Fruit fly (Drosophila melanogaster) whole organism, embryonic: ENCODE data around the gene CG8349.

Experiments
- Ada2b ChIP-seq: fragments of 200-800 bp; sonication (Bioruptor generic); IDR thresholded peaks from 2 replicates; pipeline ENCODE4 v1.3.6; 2022; ENCODE audit warnings: missing biosample characterization, missing genetic modification characterization
- B-H1 ChIP-seq: fragments of 200-800 bp; sonication (Bioruptor generic); IDR thresholded peaks from 3 replicates; pipeline ENCODE4 v1.3.6; 2022; ENCODE audit warnings: missing biosample characterization, missing genetic modification characterization
- CG10321 ChIP-seq: fragments of 200-800 bp; sonication (Bioruptor generic); IDR thresholded peaks from 2 replicates; pipeline ENCODE4 v1.3.6; 2022; ENCODE audit warnings: missing biosample characterization, missing genetic modification characterization
- CG10979 ChIP-seq: fragments of 200-800 bp; sonication (Bioruptor generic); optimal IDR thresholded peaks from 2 replicates; lab custom pipeline; 2018; ENCODE audit warnings: missing biosample characterization, mild to moderate bottlenecking, missing genetic modification characterization, moderate library complexity
- CG15696 ChIP-seq: fragments of 200-800 bp; sonication (Bioruptor generic); optimal IDR thresholded peaks from 2 replicates; lab custom pipeline; 2019; ENCODE audit warnings: missing biosample characterization, mild to moderate bottlenecking, missing genetic modification characterization, moderate library complexity
- CG17328 ChIP-seq: fragments of 200-800 bp; sonication (Bioruptor generic); IDR thresholded peaks from 2 replicates; pipeline ENCODE4 v1.3.6; 2022; ENCODE audit warnings: missing biosample characterization, missing genetic modification characterization
- CG17912 ChIP-seq: fragments of 200-800 bp; sonication (Bioruptor generic); optimal IDR thresholded peaks from 2 replicates; lab custom pipeline; 2018; ENCODE audit warnings: missing biosample characterization, mild to moderate bottlenecking, missing genetic modification characterization
- CG18764 ChIP-seq: fragments of 200-800 bp; sonication (Bioruptor generic); optimal IDR thresholded peaks from 3 replicates; lab custom pipeline; 2016; ENCODE audit warnings: missing biosample characterization, missing genetic modification characterization
- CG3163 ChIP-seq: fragments of 200-800 bp; sonication (Bioruptor generic); optimal IDR thresholded peaks from 3 replicates; lab custom pipeline; 2016; ENCODE audit warnings: missing biosample characterization, missing genetic modification characterization
- CG33213 ChIP-seq: fragments of 200-800 bp; sonication (Bioruptor generic); optimal IDR thresholded peaks from 3 replicates; lab custom pipeline; 2016; ENCODE audit warnings: missing biosample characterization, missing genetic modification characterization
- CG34376 ChIP-seq: fragments of 200-800 bp; sonication (Bioruptor generic); optimal IDR thresholded peaks from 2 replicates; lab custom pipeline; 2018; ENCODE audit warnings: missing biosample characterization, mild to moderate bottlenecking, missing genetic modification characterization
- CG42726 ChIP-seq: fragments of 200-800 bp; sonication (Bioruptor generic); IDR thresholded peaks from 2 replicates; pipeline ENCODE4 v1.3.6; 2022; ENCODE audit warnings: missing biosample characterization, missing genetic modification characterization; ENCODE audit not compliant: partially characterized antibody
- CG4424 ChIP-seq: fragments of 200-800 bp; sonication (Bioruptor generic); optimal IDR thresholded peaks from 3 replicates; lab custom pipeline; 2016; ENCODE audit warnings: missing biosample characterization, missing genetic modification characterization
- CG6272 ChIP-seq: fragments of 200-800 bp; sonication (Bioruptor generic); IDR thresholded peaks from 2 replicates; pipeline ENCODE4 v1.3.6; 2022; ENCODE audit warnings: missing biosample characterization, missing genetic modification characterization
- CG7372 ChIP-seq: fragments of 200-800 bp; sonication (Bioruptor generic); IDR thresholded peaks from 2 replicates; pipeline ENCODE4 v1.3.6; 2022; ENCODE audit warnings: missing biosample characterization, missing genetic modification characterization
- CG7556 ChIP-seq: fragments of 200-800 bp; sonication (Bioruptor generic); optimal IDR thresholded peaks from 2 replicates; lab custom pipeline; 2017; ENCODE audit warnings: missing biosample characterization, mild to moderate bottlenecking, missing genetic modification characterization
- CG7839 ChIP-seq: fragments of 200-800 bp; sonication (Bioruptor generic); optimal IDR thresholded peaks from 3 replicates; lab custom pipeline; 2018; ENCODE audit warnings: missing biosample characterization, mild to moderate bottlenecking, missing genetic modification characterization, moderate library complexity
- CG8388 ChIP-seq: fragments of 200-800 bp; sonication (Bioruptor generic); optimal IDR thresholded peaks from 2 replicates; lab custom pipeline; 2019; ENCODE audit warnings: missing biosample characterization, mild to moderate bottlenecking, missing genetic modification characterization, moderate library complexity
- CG9437 ChIP-seq: fragments of 200-800 bp; sonication (Bioruptor generic); optimal IDR thresholded peaks from 2 replicates; lab custom pipeline; 2018; ENCODE audit warnings: missing biosample characterization, mild to moderate bottlenecking, missing genetic modification characterization
- CHES-1-like ChIP-seq: fragments of 200-800 bp; sonication (Bioruptor generic); optimal IDR thresholded peaks from 2 replicates; lab custom pipeline; 2016; ENCODE audit warnings: missing biosample characterization, missing genetic modification characterization
- HHEX ChIP-seq: fragments of 200-800 bp; sonication (Bioruptor generic); optimal IDR thresholded peaks from 3 replicates; lab custom pipeline; 2017; ENCODE audit warnings: missing biosample characterization, mild to moderate bottlenecking, missing genetic modification characterization, missing genetic modification reagents
- HmgZ ChIP-seq: fragments of 200-800 bp; sonication (Bioruptor generic); optimal IDR thresholded peaks from 2 replicates; lab custom pipeline; 2018; ENCODE audit warnings: missing biosample characterization, mild to moderate bottlenecking, missing genetic modification characterization
- Kr ChIP-seq: fragments of 200-800 bp; sonication (Bioruptor generic); optimal IDR thresholded peaks from 2 replicates; lab custom pipeline; 2017; ENCODE audit warnings: missing biosample characterization, mild to moderate bottlenecking, missing genetic modification characterization
- Mes4 ChIP-seq: fragments of 200-800 bp; sonication (Bioruptor generic); optimal IDR thresholded peaks from 2 replicates; lab custom pipeline; 2016; ENCODE audit warnings: missing biosample characterization, missing genetic modification characterization
- Myb ChIP-seq: fragments of 200-800 bp; sonication (Bioruptor generic); optimal IDR thresholded peaks from 2 replicates; lab custom pipeline; 2016; ENCODE audit warnings: missing biosample characterization, missing genetic modification characterization
- Neu2 ChIP-seq: fragments of 200-800 bp; sonication (Bioruptor generic); optimal IDR thresholded peaks from 3 replicates; lab custom pipeline; 2016; ENCODE audit warnings: missing biosample characterization, missing genetic modification characterization, borderline replicate concordance
- NfI ChIP-seq: fragments of 200-800 bp; sonication (Bioruptor generic); optimal IDR thresholded peaks from 3 replicates; lab custom pipeline; 2018; ENCODE audit warnings: missing biosample characterization, mild to moderate bottlenecking, missing genetic modification characterization, moderate library complexity
- Optix ChIP-seq: fragments of 200-800 bp; sonication (Bioruptor generic); IDR thresholded peaks from 3 replicates; pipeline ENCODE4 v1.3.6; 2022; ENCODE audit warnings: missing biosample characterization, missing genetic modification characterization
- Poxn ChIP-seq: fragments of 200-800 bp; sonication (Bioruptor generic); IDR thresholded peaks from 2 replicates; pipeline ENCODE4 v1.3.6; 2022; ENCODE audit warnings: missing biosample characterization, missing genetic modification characterization
- Ptx1 ChIP-seq: fragments of 200-800 bp; sonication (Bioruptor generic); IDR thresholded peaks from 2 replicates; pipeline ENCODE4 v1.3.6; 2022; ENCODE audit warnings: missing biosample characterization, missing genetic modification characterization
- Rx ChIP-seq: fragments of 200-800 bp; sonication (Bioruptor generic); IDR thresholded peaks from 2 replicates; pipeline ENCODE4 v1.3.6; 2022; ENCODE audit warnings: missing biosample characterization, missing genetic modification characterization
- al ChIP-seq: fragments of 200-800 bp; sonication (Bioruptor generic); IDR thresholded peaks from 2 replicates; pipeline ENCODE4 v1.3.6; 2022; ENCODE audit warnings: missing biosample characterization, missing genetic modification characterization
- amos ChIP-seq: fragments of 200-800 bp; sonication (Bioruptor generic); IDR thresholded peaks from 2 replicates; pipeline ENCODE4 v1.3.6; 2022; ENCODE audit warnings: missing biosample characterization, missing genetic modification characterization; ENCODE audit not compliant: partially characterized antibody
- bcd ChIP-seq: fragments of 200-800 bp; sonication (Bioruptor generic); optimal IDR thresholded peaks from 2 replicates; lab custom pipeline; 2017; ENCODE audit warnings: missing biosample characterization, mild to moderate bottlenecking, missing genetic modification characterization
- bigmax ChIP-seq: fragments of 200-800 bp; sonication (Bioruptor generic); optimal IDR thresholded peaks from 2 replicates; lab custom pipeline; 2018; ENCODE audit warnings: missing biosample characterization, mild to moderate bottlenecking, missing genetic modification characterization
- bsh ChIP-seq, 2 experiments: fragments of 200-800 bp; sonication (Bioruptor generic); optimal IDR thresholded peaks; 2 replicates each; lab custom pipeline; 2017 to 2018; ENCODE audit warnings: mild to moderate bottlenecking in 2 of 2, missing biosample characterization in 2 of 2, missing genetic modification characterization in 2 of 2, moderate library complexity in 1 of 2
- cas ChIP-seq: fragments of 200-800 bp; sonication (Bioruptor generic); IDR thresholded peaks from 2 replicates; pipeline ENCODE4 v1.3.6; 2022; ENCODE audit warnings: missing biosample characterization, missing genetic modification characterization
- cg ChIP-seq: fragments of 200-800 bp; sonication (Bioruptor generic); optimal IDR thresholded peaks from 3 replicates; lab custom pipeline; 2019; ENCODE audit warnings: missing biosample characterization, mild to moderate bottlenecking, missing genetic modification characterization, moderate library complexity
- chif ChIP-seq, 2 experiments: fragments of 200-800 bp; sonication (Bioruptor generic); optimal IDR thresholded peaks; 3 replicates each; lab custom pipeline; 2016; ENCODE audit warnings: missing biosample characterization in 2 of 2, missing genetic modification characterization in 2 of 2
- dm ChIP-seq: fragments of 200-800 bp; sonication (Bioruptor generic); optimal IDR thresholded peaks from 3 replicates; lab custom pipeline; 2016; ENCODE audit warnings: missing biosample characterization, missing genetic modification characterization
- emc ChIP-seq: fragments of 200-800 bp; sonication (Bioruptor generic); optimal IDR thresholded peaks from 2 replicates; lab custom pipeline; 2016; ENCODE audit warnings: missing biosample characterization, missing genetic modification characterization
- eyg ChIP-seq: fragments of 200-800 bp; sonication (Bioruptor generic); optimal IDR thresholded peaks from 3 replicates; lab custom pipeline; 2016; ENCODE audit warnings: missing biosample characterization, missing genetic modification characterization
- gcm ChIP-seq: fragments of 200-800 bp; sonication (Bioruptor generic); optimal IDR thresholded peaks from 2 replicates; lab custom pipeline; 2019; ENCODE audit warnings: missing biosample characterization, mild to moderate bottlenecking, missing genetic modification characterization, moderate library complexity
- gem ChIP-seq: fragments of 200-800 bp; sonication (Bioruptor generic); optimal IDR thresholded peaks from 2 replicates; lab custom pipeline; 2019; ENCODE audit warnings: missing biosample characterization, mild to moderate bottlenecking, missing genetic modification characterization, moderate library complexity
- mld ChIP-seq: fragments of 200-800 bp; sonication (Bioruptor generic); IDR thresholded peaks from 3 replicates; pipeline ENCODE4 v1.3.6; 2022; ENCODE audit warnings: missing biosample characterization, missing genetic modification characterization; ENCODE audit not compliant: partially characterized antibody
- onecut ChIP-seq: fragments of 200-800 bp; sonication (Bioruptor generic); IDR thresholded peaks from 2 replicates; pipeline ENCODE4 v1.3.6; 2022; ENCODE audit warnings: missing biosample characterization, missing genetic modification characterization
- pum ChIP-seq: fragments of 200-800 bp; sonication (Bioruptor generic); optimal IDR thresholded peaks from 2 replicates; lab custom pipeline; 2016; ENCODE audit warnings: missing biosample characterization, missing genetic modification characterization
- trem ChIP-seq: fragments of 200-800 bp; optimal IDR thresholded peaks from 3 replicates; lab custom pipeline; 2019; ENCODE audit warnings: missing biosample characterization, mild to moderate bottlenecking, missing genetic modification characterization, moderate library complexity
- ttk ChIP-seq: fragments of 200-800 bp; sonication (Bioruptor generic); IDR thresholded peaks from 2 replicates; pipeline ENCODE4 v2.1.2; 2022; ENCODE audit warnings: missing biosample characterization, missing genetic modification characterization
- wek ChIP-seq: fragments of 200-800 bp; sonication (Bioruptor generic); optimal IDR thresholded peaks from 3 replicates; lab custom pipeline; 2018; ENCODE audit warnings: missing biosample characterization, mild to moderate bottlenecking, missing genetic modification characterization, moderate library complexity
- zen ChIP-seq: fragments of 200-800 bp; sonication (Bioruptor generic); optimal IDR thresholded peaks from 3 replicates; lab custom pipeline; 2018; ENCODE audit warnings: missing biosample characterization, mild to moderate bottlenecking, missing genetic modification characterization, moderate library complexity

Gene CG8349

DNA sequence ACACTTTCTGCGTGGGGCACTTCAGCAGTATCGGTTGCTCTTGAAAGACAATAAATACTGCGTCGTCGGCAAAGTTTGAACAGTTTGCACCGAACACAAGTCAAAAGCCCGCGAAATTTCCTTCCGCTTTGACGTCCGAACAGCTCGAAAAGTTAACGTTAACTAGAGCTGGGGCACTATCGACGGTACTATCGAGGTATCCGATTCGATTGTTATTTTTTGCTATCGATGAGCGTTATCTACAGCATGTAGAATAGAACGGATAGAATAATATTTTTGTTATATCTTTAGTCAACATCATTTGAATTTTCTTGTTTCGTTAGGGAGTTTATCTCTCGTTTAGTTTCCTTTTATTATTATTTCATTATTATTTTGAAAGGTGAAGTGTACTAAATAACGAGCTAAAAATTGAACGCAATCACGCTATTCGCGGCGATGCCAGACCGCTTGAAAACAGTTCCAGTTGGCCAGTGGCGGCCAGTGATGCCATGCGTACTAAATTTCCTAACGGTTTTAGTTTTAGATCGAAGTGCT, 24.1 kb downstream of the CG8349 start, which contains the start of gene Pvr (continued):
- TF ChIP-seq mld (GFP tag; lab: Robert Waterston, UW) = peak; percentile 82
- no peak for TF ChIP-seq Neu2 (GFP tag; lab: Kevin White, UChicago)
- TF ChIP-seq CG7372 = no peak
- TF ChIP-seq bigmax (GFP tag; lab: Kevin White, UChicago) = no peak
- TF ChIP-seq CG17328 (GFP tag; lab: Robert Waterston, UW) = no peak
- peak; percentile 40 for TF ChIP-seq CG33213
- no peak for TF ChIP-seq CG10321
- TF ChIP-seq Rx = no peak
- peak; percentile 94; the same call in 1 of the 2 replicates for TF ChIP-seq amos (GFP tag; lab: Robert Waterston, UW)
- TF ChIP-seq Myb = peak; percentile 97
- TF ChIP-seq cas (GFP tag; lab: Robert Waterston, UW) = no peak
- no peak for TF ChIP-seq NfI (GFP tag; lab: Kevin White, UChicago)
- TF ChIP-seq cg = no peak
- no peak for TF ChIP-seq onecut (GFP tag; lab: Robert Waterston, UW)
- TF ChIP-seq al = no peak
- TF ChIP-seq emc (GFP tag; lab: Kevin White, UChicago) = no peak
- TF ChIP-seq gem (tag; lab: Kevin White, UChicago) = no peak
- TF ChIP-seq CG18764 = no peak
- TF ChIP-seq dm (GFP tag; lab: Kevin White, UChicago) = no peak
- no peak for TF ChIP-seq chif (GFP tag; optimal IDR thresholded peaks at IDR 0.05; lab: Kevin White, UChicago)
- no peak for TF ChIP-seq CG3163 (GFP tag; lab: Kevin White, UChicago)
- TF ChIP-seq Ptx1 (GFP tag; lab: Robert Waterston, UW) = no peak
- peak; percentile 50 for TF ChIP-seq CG9437 (GFP tag; lab: Kevin White, UChicago)
- TF ChIP-seq CG7556 (GFP tag; lab: Kevin White, UChicago) = no peak
- no peak for TF ChIP-seq eyg (GFP tag; lab: Kevin White, UChicago)
- no peak for TF ChIP-seq wek
- no peak for TF ChIP-seq CG10979 (tag; lab: Kevin White, UChicago)
- no peak for TF ChIP-seq Ada2b (GFP tag; lab: Robert Waterston, UW)
- TF ChIP-seq trem (tag; lab: Kevin White, UChicago) = peak; percentile 67
- no peak for TF ChIP-seq CG4424
- peak; percentile 90 for TF ChIP-seq CG42726 (GFP tag; lab: Robert Waterston, UW)
- TF ChIP-seq gcm (GFP tag; lab: Kevin White, UChicago) = no peak
- TF ChIP-seq HmgZ (tag; lab: Kevin White, UChicago) = no peak
- TF ChIP-seq HHEX (GFP tag; lab: Kevin White, UChicago) = no peak
- TF ChIP-seq CHES-1-like (GFP tag; lab: Kevin White, UChicago) = no peak
- TF ChIP-seq Mes4 (GFP tag; lab: Kevin White, UChicago) = no peak
- no peak for TF ChIP-seq ttk
- TF ChIP-seq CG17912 (GFP tag; lab: Kevin White, UChicago) = no peak
- no peak for TF ChIP-seq CG7839 (tag; lab: Kevin White, UChicago)
- no peak for TF ChIP-seq pum (GFP tag; lab: Kevin White, UChicago)
- no peak for TF ChIP-seq Kr (GFP tag; lab: Kevin White, UChicago)
- no peak for TF ChIP-seq Optix (GFP tag; lab: Robert Waterston, UW)
- TF ChIP-seq CG34376 (GFP tag; lab: Kevin White, UChicago) = peak; percentile 2
- no peak for TF ChIP-seq Poxn (GFP tag; lab: Robert Waterston, UW)
- TF ChIP-seq bsh (GFP tag; optimal IDR thresholded peaks at IDR 0.05; lab: Kevin White, UChicago) = no peak
- TF ChIP-seq B-H1 (GFP tag; lab: Robert Waterston, UW) = no peak
- peak; percentile 1 for TF ChIP-seq bcd (GFP tag; lab: Kevin White, UChicago)
- TF ChIP-seq CG15696 (tag; lab: Kevin White, UChicago) = no peak
- no peak for TF ChIP-seq zen
- no peak for TF ChIP-seq CG8388 (GFP tag; lab: Kevin White, UChicago)
- TF ChIP-seq CG6272 (GFP tag; lab: Robert Waterston, UW) = no peak
